Worm (Caenorhabditis elegans): ENCODE results near the gene sdz-16.

DNA sequence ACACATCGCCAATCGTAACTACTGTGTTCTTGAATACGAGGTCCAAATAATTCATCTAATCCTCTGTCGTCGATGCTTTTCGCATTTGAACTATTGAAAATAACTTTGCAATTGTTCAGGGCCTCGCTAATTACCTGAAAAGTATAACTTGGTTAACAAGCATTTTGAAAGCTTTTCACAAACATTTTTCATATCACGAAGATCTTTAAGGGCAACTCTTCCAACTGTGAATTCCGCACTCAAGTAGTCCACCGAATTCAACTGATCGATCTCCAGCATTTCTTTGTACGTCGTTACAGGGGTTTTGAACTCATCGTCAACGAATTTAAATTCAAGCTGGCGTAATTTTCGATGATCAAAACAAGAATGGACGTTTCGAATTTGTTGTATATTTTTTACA is 31.3 kb downstream of the sdz-16 start:
- no peak for TF ChIP-seq pqm-1 (tag; optimal IDR thresholded peaks at IDR 0.05)
- TF ChIP-seq ceh-34 (tag; optimal IDR thresholded peaks at IDR 0.05): no peak
- TF ChIP-seq ceh-30 (tag; optimal IDR thresholded peaks at IDR 0.05): no peak
- TF ChIP-seq nhr-232 (tag; optimal IDR thresholded peaks at IDR 0.05): no peak
- no peak for TF ChIP-seq ceh-14 (tag; optimal IDR thresholded peaks at IDR 0.05)
- no peak for TF ChIP-seq ama-1 (optimal IDR thresholded peaks at IDR 0.05)
